Worm (Caenorhabditis elegans) whole organism, young adult: Measurements from ENCODE around the gene akt-2.

Source experiments
- B0261.1 ChIP-seq: sonication (generic microtip); optimal IDR thresholded peaks from 2 replicates; lab custom pipeline; 2016; ENCODE audit warnings: mild to moderate bottlenecking, missing genetic modification characterization, moderate library complexity, missing compliant biosample characterization
- B0336.3 ChIP-seq: fragments of 200-800 bp; sonication (Bioruptor generic); IDR thresholded peaks from 2 replicates; pipeline ENCODE4 v1.3.6; 2022; ENCODE audit warnings: missing genetic modification characterization, missing compliant biosample characterization
- D2030.7 ChIP-seq: fragments of 200-800 bp; sonication (Bioruptor generic); IDR thresholded peaks from 2 replicates; pipeline ENCODE4 v1.3.6; 2022; ENCODE audit warnings: missing genetic modification reagents, missing genetic modification characterization, missing compliant biosample characterization
- F23B12.7 ChIP-seq: sonication (generic microtip); optimal IDR thresholded peaks from 2 replicates; lab custom pipeline; 2017; ENCODE audit warnings: missing genetic modification characterization, mild to moderate bottlenecking, missing compliant biosample characterization, antibody characterized with exemption, moderate library complexity; ENCODE audit not compliant: insufficient read depth
- F49E8.2 ChIP-seq: sonication (generic microtip); optimal IDR thresholded peaks from 3 replicates; lab custom pipeline; 2017; ENCODE audit warnings: missing genetic modification characterization, mild to moderate bottlenecking, missing compliant biosample characterization, antibody characterized with exemption, moderate library complexity; ENCODE audit not compliant: insufficient read depth
- F52B5.7 ChIP-seq: sonication (generic microtip); optimal IDR thresholded peaks from 2 replicates; lab custom pipeline; 2016; ENCODE audit warnings: mild to moderate bottlenecking, missing genetic modification characterization, missing compliant biosample characterization
- Y53G8AR.9 ChIP-seq: fragments of 200-800 bp; sonication (Bioruptor generic); conservative IDR thresholded peaks from 2 replicates; pipeline ENCODE4 v1.3.6; 2022; ENCODE audit warnings: missing genetic modification reagents, missing genetic modification characterization, missing compliant biosample characterization
- aptf-2 ChIP-seq: fragments of 200-800 bp; sonication (Bioruptor generic); conservative IDR thresholded peaks from 2 replicates; pipeline ENCODE4 v1.3.6; 2022; ENCODE audit warnings: missing genetic modification reagents, missing genetic modification characterization, missing compliant biosample characterization
- aptf-3 ChIP-seq: fragments of 200-800 bp; sonication (Bioruptor generic); IDR thresholded peaks from 2 replicates; pipeline ENCODE4 v1.3.6; 2022; ENCODE audit warnings: missing genetic modification characterization, missing compliant biosample characterization
- attf-3 ChIP-seq: fragments of 200-800 bp; sonication (Bioruptor generic); conservative IDR thresholded peaks from 2 replicates; pipeline ENCODE4 v1.3.6; 2022; ENCODE audit warnings: missing genetic modification reagents, missing genetic modification characterization, missing compliant biosample characterization
- ceh-40 ChIP-seq: fragments of 200-800 bp; sonication (Bioruptor generic); IDR thresholded peaks from 2 replicates; pipeline ENCODE4 v1.3.6; 2022; ENCODE audit warnings: missing genetic modification characterization, missing compliant biosample characterization
- ceh-79 ChIP-seq: sonication (generic microtip); optimal IDR thresholded peaks from 2 replicates; lab custom pipeline; 2017; ENCODE audit warnings: mild to moderate bottlenecking, missing genetic modification characterization, missing compliant biosample characterization
- chd-7 ChIP-seq: sonication (generic microtip); optimal IDR thresholded peaks from 2 replicates; lab custom pipeline; 2016; ENCODE audit warnings: mild to moderate bottlenecking, missing genetic modification characterization, moderate library complexity, missing compliant biosample characterization
- die-1 ChIP-seq: sonication (generic microtip); optimal IDR thresholded peaks from 2 replicates; lab custom pipeline; 2016; ENCODE audit warnings: missing genotype, mild to moderate bottlenecking, missing genetic modification characterization, missing compliant biosample characterization
- dpff-1 ChIP-seq: sonication (generic microtip); optimal IDR thresholded peaks from 2 replicates; lab custom pipeline; 2017; ENCODE audit warnings: mild to moderate bottlenecking, missing genetic modification characterization, missing compliant biosample characterization
- egl-44 ChIP-seq: fragments of 200-800 bp; sonication (Bioruptor generic); IDR thresholded peaks from 2 replicates; pipeline ENCODE4 v1.3.6; 2022; ENCODE audit warnings: missing genetic modification reagents, missing genetic modification characterization, missing compliant biosample characterization
- egrh-3 ChIP-seq: fragments of 200-800 bp; sonication (Bioruptor generic); IDR thresholded peaks from 2 replicates; pipeline ENCODE4 v1.3.6; 2022; ENCODE audit warnings: missing genetic modification reagents, missing genetic modification characterization, missing compliant biosample characterization
- ets-4 ChIP-seq: fragments of 200-800 bp; sonication (Bioruptor generic); optimal IDR thresholded peaks from 2 replicates; lab custom pipeline; 2018; ENCODE audit warnings: mild to moderate bottlenecking, missing genetic modification characterization, missing compliant biosample characterization
- fkh-3 ChIP-seq: sonication (generic microtip); optimal IDR thresholded peaks from 2 replicates; lab custom pipeline; 2016; ENCODE audit warnings: mild to moderate bottlenecking, missing genetic modification characterization, missing compliant biosample characterization
- hlh-12 ChIP-seq: sonication (generic microtip); optimal IDR thresholded peaks from 2 replicates; lab custom pipeline; 2016; ENCODE audit warnings: missing genetic modification characterization, missing compliant biosample characterization
- hlh-26 ChIP-seq: fragments of 200-800 bp; sonication (Bioruptor generic); conservative IDR thresholded peaks from 2 replicates; pipeline ENCODE4 v1.3.6; 2022; ENCODE audit warnings: missing genetic modification reagents, missing genetic modification characterization, missing compliant biosample characterization
- hmg-20 ChIP-seq: fragments of 200-800 bp; sonication (Bioruptor generic); IDR thresholded peaks from 2 replicates; pipeline ENCODE4 v1.3.6; 2022; ENCODE audit warnings: missing genetic modification reagents, missing genetic modification characterization, missing compliant biosample characterization
- hsf-1 ChIP-seq: fragments of 200-800 bp; sonication (Bioruptor generic); IDR thresholded peaks from 2 replicates; pipeline ENCODE4 v1.3.6; 2022; ENCODE audit warnings: missing genetic modification reagents, missing genetic modification characterization, missing compliant biosample characterization
- lag-1 ChIP-seq: fragments of 200-800 bp; sonication (Bioruptor generic); IDR thresholded peaks from 2 replicates; pipeline ENCODE4 v1.3.6; 2022; ENCODE audit warnings: missing genetic modification reagents, missing genetic modification characterization, missing compliant biosample characterization
- let-607 ChIP-seq, 2 experiments: fragments of 200-800 bp in 1 of 2; sonication (Bioruptor generic) in 1 of 2; sonication (generic microtip) in 1 of 2; optimal IDR thresholded peaks; 2 replicates each; lab custom pipeline; 2016 to 2018; ENCODE audit warnings: mild to moderate bottlenecking in 2 of 2, missing compliant biosample characterization in 2 of 2, missing genetic modification characterization in 2 of 2, moderate library complexity in 2 of 2, missing genotype in 1 of 2
- madf-10 ChIP-seq: sonication (generic microtip); optimal IDR thresholded peaks from 2 replicates; lab custom pipeline; 2016; ENCODE audit warnings: mild to moderate bottlenecking, missing genetic modification characterization, missing compliant biosample characterization
- madf-8 ChIP-seq: fragments of 200-800 bp; sonication (Bioruptor generic); conservative IDR thresholded peaks from 2 replicates; pipeline ENCODE4 v1.3.6; 2022; ENCODE audit warnings: missing genetic modification reagents, missing genetic modification characterization, missing compliant biosample characterization
- mcd-1 ChIP-seq: fragments of 200-800 bp; sonication (Bioruptor generic); IDR thresholded peaks from 2 replicates; pipeline ENCODE4 v1.3.6; 2022; ENCODE audit warnings: missing genetic modification reagents, missing genetic modification characterization, missing compliant biosample characterization
- nfya-2 ChIP-seq: fragments of 200-800 bp; sonication (Bioruptor generic); IDR thresholded peaks from 2 replicates; pipeline ENCODE4 v1.3.6; 2022; ENCODE audit warnings: missing genetic modification reagents, missing genetic modification characterization, missing compliant biosample characterization
- nhr-179 ChIP-seq: sonication (generic microtip); optimal IDR thresholded peaks from 2 replicates; lab custom pipeline; 2016; ENCODE audit warnings: mild to moderate bottlenecking, missing genetic modification characterization, missing compliant biosample characterization
- nhr-80 ChIP-seq: sonication (generic microtip); optimal IDR thresholded peaks from 2 replicates; lab custom pipeline; 2016; ENCODE audit warnings: missing genetic modification characterization, missing compliant biosample characterization
- nhr-90 ChIP-seq: sonication (generic microtip); optimal IDR thresholded peaks from 2 replicates; lab custom pipeline; 2016; ENCODE audit warnings: missing genotype, mild to moderate bottlenecking, missing genetic modification characterization, missing compliant biosample characterization
- pbrm-1 ChIP-seq: fragments of 200-800 bp; sonication (Bioruptor generic); IDR thresholded peaks from 2 replicates; pipeline ENCODE4 v1.3.6; 2022; ENCODE audit warnings: missing genetic modification reagents, missing genetic modification characterization, missing compliant biosample characterization
- rec-8 ChIP-seq, 2 experiments: sonication (generic microtip); optimal IDR thresholded peaks; 2 replicates each; lab custom pipeline; 2016; ENCODE audit warnings: mild to moderate bottlenecking in 2 of 2, missing genetic modification characterization in 2 of 2, missing genetic modification reagents in 2 of 2, missing genotype in 2 of 2, missing biosample characterization in 1 of 2, missing compliant biosample characterization in 1 of 2, moderate library complexity in 1 of 2
- repo-1 ChIP-seq: sonication (generic microtip); optimal IDR thresholded peaks from 2 replicates; lab custom pipeline; 2017; ENCODE audit warnings: mild to moderate bottlenecking, missing genetic modification characterization, missing compliant biosample characterization
- sdz-38 ChIP-seq: sonication (generic microtip); optimal IDR thresholded peaks from 2 replicates; lab custom pipeline; 2016; ENCODE audit warnings: missing genotype, missing genetic modification characterization, missing compliant biosample characterization
- snpc-1.1 ChIP-seq: sonication (generic microtip); optimal IDR thresholded peaks from 2 replicates; lab custom pipeline; 2017; ENCODE audit warnings: missing genetic modification characterization, mild to moderate bottlenecking, missing compliant biosample characterization, antibody characterized with exemption, moderate library complexity, missing genotype, missing genetic modification reagents; ENCODE audit not compliant: insufficient read depth
- snpc-4 ChIP-seq, 5 experiments: fragments of 150-350 bp in 1 of 5; sonication (generic microtip) in 4 of 5; optimal IDR thresholded peaks; 2 replicates each; lab custom pipeline; 2014 to 2018; ENCODE audit warnings: missing genetic modification characterization in 5 of 5, missing biosample characterization in 3 of 5, antibody characterized with exemption in 2 of 5, mild to moderate bottlenecking in 2 of 5, missing compliant biosample characterization in 2 of 5, missing genotype in 2 of 5, moderate library complexity in 2 of 5, missing genetic modification reagents in 1 of 5
- somi-1 ChIP-seq: fragments of 200-800 bp; sonication (Bioruptor generic); optimal IDR thresholded peaks from 2 replicates; lab custom pipeline; 2018; ENCODE audit warnings: mild to moderate bottlenecking, missing genetic modification characterization, missing compliant biosample characterization
- xnd-1 ChIP-seq: sonication (generic microtip); optimal IDR thresholded peaks from 2 replicates; lab custom pipeline; 2016; ENCODE audit warnings: missing genotype, missing genetic modification reagents, missing genetic modification characterization, missing compliant biosample characterization
- zfh-2 ChIP-seq: fragments of 200-800 bp; sonication (Bioruptor generic); conservative IDR thresholded peaks from 2 replicates; pipeline ENCODE4 v1.3.6; 2022; ENCODE audit warnings: missing genetic modification reagents, missing genetic modification characterization, missing compliant biosample characterization
- zim-3 ChIP-seq: sonication (generic microtip); optimal IDR thresholded peaks from 2 replicates; lab custom pipeline; 2017; ENCODE audit warnings: mild to moderate bottlenecking, missing genetic modification characterization, moderate library complexity, missing compliant biosample characterization
- ztf-18 ChIP-seq: sonication (generic microtip); optimal IDR thresholded peaks from 2 replicates; lab custom pipeline; 2016; ENCODE audit warnings: missing genotype, mild to moderate bottlenecking, missing genetic modification characterization, missing compliant biosample characterization
- ztf-25 ChIP-seq: fragments of 200-800 bp; sonication (Bioruptor generic); IDR thresholded peaks from 2 replicates; pipeline ENCODE4 v1.3.6; 2022; ENCODE audit warnings: missing genetic modification reagents, missing genetic modification characterization, missing compliant biosample characterization

The akt-2 gene

ce11 chrX:14161684-14162347, 14.3 kb downstream of the akt-2 start, which contains the start of gene lgc-25 (continued):
- TF ChIP-seq snpc-1.1 (tag; lab: Kevin White, UChicago) (peak; percentile 74), xnd-1 (tag; lab: Kevin White, UChicago) (no peak), attf-3 (no peak), nhr-80 (no peak), lag-1 (GFP tag; lab: Robert Waterston, UW) (no peak), let-607 (tag; optimal IDR thresholded peaks at IDR 0.05; lab: Kevin White, UChicago) (peak in 1 of 2 experiments; percentile 65), nhr-90 (peak; percentile 71), pbrm-1 (GFP tag; lab: Robert Waterston, UW) (peak; percentile 68), B0261.1 (tag; lab: Kevin White, UChicago) (peak; percentile 97), ceh-79 (tag; lab: Kevin White, UChicago) (no peak), nfya-2 (GFP tag; lab: Robert Waterston, UW) (no peak), F52B5.7 (no peak), ztf-25 (GFP tag; lab: Robert Waterston, UW) (no peak), egrh-3 (GFP tag; lab: Robert Waterston, UW) (no peak), hlh-26 (no peak), ceh-40 (GFP tag; lab: Robert Waterston, UW) (0 out of 2 replicates have a peak, but pooled peaks have one; percentile 5), fkh-3 (tag; lab: Kevin White, UChicago) (no peak), rec-8 (tag; optimal IDR thresholded peaks at IDR 0.05; lab: Kevin White, UChicago) (peak; percentile 59 to 73), ztf-18 (tag; lab: Kevin White, UChicago) (peak; percentile 72), nhr-179 (peak; percentile 50), somi-1 (GFP tag; lab: Kevin White, UChicago) (no peak), B0336.3 (GFP tag; lab: Robert Waterston, UW) (no peak), dpff-1 (no peak), F49E8.2 (tag; lab: Kevin White, UChicago) (no peak), madf-8 (GFP tag; lab: Robert Waterston, UW) (no peak), F23B12.7 (tag; lab: Kevin White, UChicago) (peak; percentile 86), zim-3 (peak; percentile 32), hlh-12 (no peak), die-1 (tag; lab: Kevin White, UChicago) (peak; percentile 82), aptf-3 (GFP tag; lab: Robert Waterston, UW) (no peak)

DNA sequence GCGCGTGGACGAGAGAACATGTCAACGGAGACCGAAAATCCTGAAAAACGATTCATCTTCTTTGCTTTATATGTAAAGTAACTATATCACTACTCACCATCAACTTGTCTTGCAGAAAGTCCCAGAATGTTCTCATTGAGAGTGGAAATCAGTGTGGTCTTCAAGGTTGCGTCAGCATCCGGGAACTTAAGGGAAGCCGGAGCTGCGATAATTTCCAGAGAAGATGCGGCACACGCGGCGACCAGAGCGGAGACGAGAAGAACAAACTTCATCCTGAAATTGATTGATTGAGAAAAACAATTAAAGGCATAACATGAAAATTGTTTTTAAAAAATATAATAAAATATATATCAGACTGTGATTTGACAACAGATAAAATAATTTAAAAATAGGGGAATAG, 16.7 kb downstream of the akt-2 start, which contains the start of gene vha-20:
TSS of gene vha-20 (minus strand) at position 273 of the 400 bp plus-strand sequence.
- TF ChIP-seq aptf-2 (GFP tag; lab: Robert Waterston, UW) (no peak), repo-1 (tag; lab: Kevin White, UChicago) (peak; percentile 11), F52B5.7 (peak; percentile 13), zfh-2 (GFP tag; lab: Robert Waterston, UW) (0 out of 2 replicates have a peak, but pooled peaks have one; percentile 8), somi-1 (GFP tag; lab: Kevin White, UChicago) (no peak), xnd-1 (tag; lab: Kevin White, UChicago) (no peak), hsf-1 (no peak), madf-10 (no peak), ets-4 (no peak), B0336.3 (GFP tag; lab: Robert Waterston, UW) (peak; percentile 35; the same call in 1 of the 2 replicates), snpc-4 (GFP tag; optimal IDR thresholded peaks at IDR 0.05; lab: Kevin White, UChicago) (no peak), snpc-4 (tag; optimal IDR thresholded peaks at IDR 0.05; lab: Kevin White, UChicago) (peak in 1 of 4 experiments; percentile 8), D2030.7 (no peak), let-607 (tag; optimal IDR thresholded peaks at IDR 0.05; lab: Kevin White, UChicago) (peak in 1 of 2 experiments; percentile 16), pbrm-1 (GFP tag; lab: Robert Waterston, UW) (no peak), Y53G8AR.9 (GFP tag; lab: Robert Waterston, UW) (peak; percentile 52; the same call in 1 of the 2 replicates), hmg-20 (GFP tag; lab: Robert Waterston, UW) (no peak), fkh-3 (tag; lab: Kevin White, UChicago) (no peak), F49E8.2 (tag; lab: Kevin White, UChicago) (no peak), chd-7 (peak; percentile 55), zim-3 (peak; percentile 25), hlh-26 (no peak), aptf-3 (GFP tag; lab: Robert Waterston, UW) (no peak), sdz-38 (no peak), die-1 (tag; lab: Kevin White, UChicago) (no peak), mcd-1 (GFP tag; lab: Robert Waterston, UW) (peak; percentile 33; the same call in 1 of the 2 replicates), egl-44 (GFP tag; lab: Robert Waterston, UW) (0 out of 2 replicates have a peak, but pooled peaks have one; percentile 19)
